Worm (Caenorhabditis elegans) whole organism, L2 larva: Measurements from ENCODE around the gene bath-4.
A peak's percentile ranks its signal among the peaks of the same experiment; 100 is the strongest.

Experiments
- F13H6.1 ChIP-seq: sonication (generic microtip); optimal IDR thresholded peaks from 2 replicates; lab custom pipeline; 2016; ENCODE audit warnings: missing genetic modification characterization, missing compliant biosample characterization
- alr-1 ChIP-seq: fragments of 150-350 bp; optimal IDR thresholded peaks from 2 replicates; lab custom pipeline; 2014; ENCODE audit warnings: missing biosample characterization, missing genetic modification characterization
- aly-2 ChIP-seq: fragments of 150-350 bp; optimal IDR thresholded peaks from 2 replicates; lab custom pipeline; 2014; ENCODE audit warnings: missing biosample characterization, missing genetic modification characterization
- ceh-16 ChIP-seq: fragments of 150-350 bp; optimal IDR thresholded peaks from 2 replicates; lab custom pipeline; 2014; ENCODE audit warnings: missing biosample characterization, missing genetic modification characterization
- ceh-82 ChIP-seq: fragments of 150-350 bp; optimal IDR thresholded peaks from 2 replicates; lab custom pipeline; 2014; ENCODE audit warnings: missing biosample characterization, missing genetic modification characterization
- crh-2 ChIP-seq: sonication (generic microtip); optimal IDR thresholded peaks from 2 replicates; lab custom pipeline; 2017; ENCODE audit warnings: missing biosample characterization, missing genetic modification characterization
- egl-27 ChIP-seq: sonication (generic microtip); optimal IDR thresholded peaks from 3 replicates; lab custom pipeline; 2017; ENCODE audit warnings: missing biosample characterization, missing genetic modification reagents, missing genetic modification characterization
- elt-1 ChIP-seq: fragments of 150-350 bp; optimal IDR thresholded peaks from 2 replicates; lab custom pipeline; 2014; ENCODE audit warnings: missing biosample characterization, missing genetic modification characterization
- fos-1 ChIP-seq: fragments of 150-350 bp; optimal IDR thresholded peaks from 2 replicates; lab custom pipeline; 2014; ENCODE audit warnings: missing biosample characterization, missing genetic modification characterization
- lsy-2 ChIP-seq, 2 experiments: fragments of 150-350 bp in 1 of 2; sonication (generic microtip) in 1 of 2; optimal IDR thresholded peaks; 2 replicates each; lab custom pipeline; 2014 to 2017; ENCODE audit warnings: missing biosample characterization in 2 of 2, missing genetic modification characterization in 2 of 2
- mab-5 ChIP-seq: fragments of 150-350 bp; optimal IDR thresholded peaks from 2 replicates; lab custom pipeline; 2014; ENCODE audit warnings: missing biosample characterization, missing genetic modification characterization
- nhr-10 ChIP-seq: sonication (generic microtip); optimal IDR thresholded peaks from 2 replicates; lab custom pipeline; 2017; ENCODE audit warnings: missing biosample characterization, missing genetic modification characterization
- nhr-11 ChIP-seq: fragments of 150-350 bp; optimal IDR thresholded peaks from 2 replicates; lab custom pipeline; 2014; ENCODE audit warnings: missing biosample characterization, missing genetic modification characterization
- nhr-12 ChIP-seq: fragments of 150-350 bp; optimal IDR thresholded peaks from 2 replicates; lab custom pipeline; 2014; ENCODE audit warnings: missing biosample characterization, missing genetic modification characterization
- nhr-129 ChIP-seq: fragments of 150-350 bp; optimal IDR thresholded peaks from 2 replicates; lab custom pipeline; 2014; ENCODE audit warnings: missing biosample characterization, missing genetic modification characterization
- nhr-21 ChIP-seq: fragments of 150-350 bp; optimal IDR thresholded peaks from 2 replicates; lab custom pipeline; 2014; ENCODE audit warnings: missing biosample characterization, missing genetic modification characterization
- nhr-237 ChIP-seq: fragments of 150-350 bp; optimal IDR thresholded peaks from 2 replicates; lab custom pipeline; 2014; ENCODE audit warnings: missing biosample characterization, missing genetic modification characterization
- nhr-25 ChIP-seq: fragments of 150-350 bp; sonication (generic microtip); optimal IDR thresholded peaks from 3 replicates; lab custom pipeline; 2014; ENCODE audit warnings: missing biosample characterization, missing genetic modification characterization
- peb-1 ChIP-seq: fragments of 150-350 bp; optimal IDR thresholded peaks from 2 replicates; lab custom pipeline; 2014; ENCODE audit warnings: missing biosample characterization, missing genetic modification characterization
- sem-4 ChIP-seq: fragments of 150-350 bp; optimal IDR thresholded peaks from 2 replicates; lab custom pipeline; 2014; ENCODE audit warnings: missing biosample characterization, missing genetic modification reagents, missing genetic modification characterization
- sma-3 ChIP-seq: sonication (generic microtip); optimal IDR thresholded peaks from 2 replicates; lab custom pipeline; 2016; ENCODE audit warnings: missing genetic modification reagents, missing genetic modification characterization, missing compliant biosample characterization
- sma-9 ChIP-seq, 2 experiments: fragments of 150-350 bp in 1 of 2; sonication (generic microtip) in 1 of 2; optimal IDR thresholded peaks; 2 replicates each; lab custom pipeline; 2014 to 2016; ENCODE audit warnings: missing genetic modification characterization in 2 of 2, mild to moderate bottlenecking in 1 of 2, missing biosample characterization in 1 of 2, missing compliant biosample characterization in 1 of 2, missing genetic modification reagents in 1 of 2, moderate library complexity in 1 of 2
- snpc-4 ChIP-seq: fragments of 150-350 bp; optimal IDR thresholded peaks from 2 replicates; lab custom pipeline; 2014; ENCODE audit warnings: missing biosample characterization, missing genetic modification characterization
- unc-39 ChIP-seq: fragments of 150-350 bp; optimal IDR thresholded peaks from 2 replicates; lab custom pipeline; 2014; ENCODE audit warnings: missing biosample characterization, missing genetic modification characterization
- unc-55 ChIP-seq: fragments of 150-350 bp; sonication (generic microtip); optimal IDR thresholded peaks from 3 replicates; lab custom pipeline; 2014; ENCODE audit warnings: missing biosample characterization, missing genetic modification reagents, missing genetic modification characterization
- unc-62 ChIP-seq: fragments of 150-350 bp; optimal IDR thresholded peaks from 2 replicates; lab custom pipeline; 2014; ENCODE audit warnings: missing biosample characterization, missing genetic modification reagents, missing genetic modification characterization
- ztf-4 ChIP-seq: fragments of 150-350 bp; optimal IDR thresholded peaks from 2 replicates; lab custom pipeline; 2014; ENCODE audit warnings: missing biosample characterization, missing genetic modification characterization

Gene bath-4

ce11 chrII:1878663-1879062 is 39.1 kb downstream of the bath-4 start, which contains the start of gene math-16:
math-16 (minus strand) TSS chrII:1878763.
- TF ChIP-seq nhr-25 (no peak), lsy-2 (tag; optimal IDR thresholded peaks at IDR 0.05; lab: Kevin White, UChicago) (no peak), egl-27 (tag; lab: Kevin White, UChicago) (no peak), aly-2 (tag; lab: Kevin White, UChicago) (no peak), crh-2 (tag; lab: Kevin White, UChicago) (no peak), nhr-11 (no peak), ztf-4 (tag; lab: Kevin White, UChicago) (no peak), unc-55 (GFP tag; lab: Kevin White, UChicago) (no peak), mab-5 (no peak), elt-1 (tag; lab: Kevin White, UChicago) (no peak), unc-39 (tag; lab: Kevin White, UChicago) (no peak), nhr-21 (tag; lab: Kevin White, UChicago) (no peak), F13H6.1 (tag; lab: Kevin White, UChicago) (no peak), nhr-12 (tag; lab: Kevin White, UChicago) (no peak), nhr-237 (no peak), peb-1 (no peak)
- TF ChIP-seq, all 48 proteins: peak for 0

- TF ChIP-seq nhr-129 (no peak), unc-55 (GFP tag; lab: Kevin White, UChicago) (no peak), nhr-237 (no peak), sma-9 (GFP tag; optimal IDR thresholded peaks at IDR 0.05; lab: Kevin White, UChicago) (no peak), sma-9 (tag; optimal IDR thresholded peaks at IDR 0.05; lab: Kevin White, UChicago) (no peak), unc-62 (no peak), alr-1 (tag; lab: Kevin White, UChicago) (no peak), ceh-16 (tag; lab: Kevin White, UChicago) (no peak)
These were observed 42.1 kb downstream of the bath-4 start, which contains the start of gene math-13 for ce11 chrII:1875658-1876057. math-13 (plus strand) TSS chrII:1875958.

ce11 chrII:1870875-1871592 is 46.7 kb downstream of the bath-4 start, which contains the start of gene math-10:
math-10 (plus strand) TSS chrII:1871542.
- peak; percentile 7 for TF ChIP-seq crh-2 (tag; lab: Kevin White, UChicago)
- peak; percentile 24 for TF ChIP-seq fos-1 (tag; lab: Kevin White, UChicago)
- TF ChIP-seq ceh-16 (tag; lab: Kevin White, UChicago), result no peak

ce11 chrII:1869120-1869519 is 48.6 kb downstream of the bath-4 start, which contains the start of gene math-14:
math-14 (plus strand) TSS chrII:1869420.
- no peak for TF ChIP-seq sma-3
- TF ChIP-seq nhr-10 (tag; lab: Kevin White, UChicago), result no peak
- no peak for TF ChIP-seq nhr-21 (tag; lab: Kevin White, UChicago)
- TF ChIP-seq crh-2 (tag; lab: Kevin White, UChicago), result no peak
- no peak for TF ChIP-seq lsy-2 (tag; optimal IDR thresholded peaks at IDR 0.05; lab: Kevin White, UChicago)
- TF ChIP-seq snpc-4 (tag; lab: Kevin White, UChicago), result no peak
- no peak for TF ChIP-seq sem-4 (tag; lab: Kevin White, UChicago)
- no peak for TF ChIP-seq ceh-82 (tag; lab: Kevin White, UChicago)
- TF ChIP-seq, all 48 proteins: peak for 0
